Fruit fly (Drosophila melanogaster) whole organism, embryonic: Measurements from ENCODE around the gene Dic1.
A peak's percentile ranks its signal among the peaks of the same experiment; 100 is the strongest.

Experiments
- B-H2 ChIP-seq: fragments of 200-800 bp; sonication (Bioruptor generic); optimal IDR thresholded peaks from 2 replicates; lab custom pipeline; 2018; ENCODE audit warnings: missing biosample characterization, mild to moderate bottlenecking, missing genetic modification characterization
- Blimp-1 ChIP-seq: fragments of 200-800 bp; sonication (Bioruptor generic); optimal IDR thresholded peaks from 3 replicates; lab custom pipeline; 2018; ENCODE audit warnings: missing biosample characterization, missing genetic modification characterization, mild to moderate bottlenecking, moderate library complexity, missing genetic modification reagents
- CG10462 ChIP-seq: fragments of 200-800 bp; sonication (Bioruptor generic); optimal IDR thresholded peaks from 2 replicates; lab custom pipeline; 2016; ENCODE audit warnings: missing biosample characterization, missing genetic modification characterization
- CG11247 ChIP-seq: fragments of 200-800 bp; sonication (Bioruptor generic); IDR thresholded peaks from 2 replicates; pipeline ENCODE4 v1.3.6; 2022; ENCODE audit warnings: missing biosample characterization, missing genetic modification characterization
- CG12659 ChIP-seq: fragments of 200-800 bp; sonication (Bioruptor generic); optimal IDR thresholded peaks from 3 replicates; lab custom pipeline; 2017; ENCODE audit warnings: mild to moderate bottlenecking, missing biosample characterization, missing genetic modification reagents, missing genetic modification characterization
- CG13123 ChIP-seq: fragments of 200-800 bp; sonication (Bioruptor generic); optimal IDR thresholded peaks from 2 replicates; lab custom pipeline; 2016; ENCODE audit warnings: missing biosample characterization, missing genetic modification characterization
- CG17361 ChIP-seq: fragments of 200-800 bp; sonication (Bioruptor generic); IDR thresholded peaks from 3 replicates; pipeline ENCODE4 v1.3.6; 2022; ENCODE audit warnings: missing biosample characterization, missing genetic modification characterization
- CG18011 ChIP-seq: fragments of 200-800 bp; sonication (Bioruptor generic); optimal IDR thresholded peaks from 2 replicates; lab custom pipeline; 2017; ENCODE audit warnings: missing biosample characterization, missing genetic modification characterization, mild to moderate bottlenecking, moderate library complexity, missing genotype
- CG2889 ChIP-seq: fragments of 200-800 bp; sonication (Bioruptor generic); IDR thresholded peaks from 3 replicates; pipeline ENCODE4 v1.3.6; 2022; ENCODE audit warnings: missing biosample characterization, missing genetic modification characterization
- CG4328 ChIP-seq: fragments of 200-800 bp; sonication (Bioruptor generic); optimal IDR thresholded peaks from 3 replicates; lab custom pipeline; 2017; ENCODE audit warnings: missing biosample characterization, missing genetic modification reagents, missing genetic modification characterization
- CG5180 ChIP-seq: fragments of 200-800 bp; sonication (Bioruptor generic); optimal IDR thresholded peaks from 3 replicates; lab custom pipeline; 2017; ENCODE audit warnings: missing biosample characterization, missing genetic modification characterization, mild to moderate bottlenecking, moderate library complexity, missing genetic modification reagents
- CG7928 ChIP-seq: fragments of 200-800 bp; sonication (Bioruptor generic); optimal IDR thresholded peaks from 2 replicates; lab custom pipeline; 2017; ENCODE audit warnings: missing biosample characterization, mild to moderate bottlenecking, missing genetic modification characterization
- CG8359 ChIP-seq: fragments of 200-800 bp; sonication (Bioruptor generic); optimal IDR thresholded peaks from 2 replicates; lab custom pipeline; 2017; ENCODE audit warnings: missing biosample characterization, mild to moderate bottlenecking, missing genetic modification characterization, borderline replicate concordance
- CG9797 ChIP-seq: fragments of 200-800 bp; sonication (Bioruptor generic); optimal IDR thresholded peaks from 3 replicates; lab custom pipeline; 2018; ENCODE audit warnings: missing biosample characterization, mild to moderate bottlenecking, missing genetic modification characterization
- CkIIα-i1 ChIP-seq: fragments of 200-800 bp; sonication (Bioruptor generic); IDR thresholded peaks from 2 replicates; pipeline ENCODE4 v1.3.6; 2022; ENCODE audit warnings: missing biosample characterization, missing genetic modification characterization
- Fer3 ChIP-seq: fragments of 200-800 bp; sonication (Bioruptor generic); optimal IDR thresholded peaks from 2 replicates; lab custom pipeline; 2018; ENCODE audit warnings: missing biosample characterization, mild to moderate bottlenecking, missing genetic modification characterization, moderate library complexity
- Hr51 ChIP-seq, 2 experiments: fragments of 200-800 bp; sonication (Bioruptor generic); optimal IDR thresholded peaks; 2 replicates in 1 of 2; 3 replicates in 1 of 2; lab custom pipeline; 2016 to 2018; ENCODE audit warnings: missing biosample characterization in 2 of 2, missing genetic modification characterization in 2 of 2, mild to moderate bottlenecking in 1 of 2, moderate library complexity in 1 of 2
- Myb ChIP-seq: fragments of 200-800 bp; sonication (Bioruptor generic); optimal IDR thresholded peaks from 2 replicates; lab custom pipeline; 2016; ENCODE audit warnings: missing biosample characterization, missing genetic modification characterization
- NC2α ChIP-seq: fragments of 200-800 bp; sonication (Bioruptor generic); optimal IDR thresholded peaks from 2 replicates; lab custom pipeline; 2016; ENCODE audit warnings: missing biosample characterization, missing genetic modification characterization
- Nf-YB ChIP-seq: fragments of 200-800 bp; sonication (Bioruptor generic); optimal IDR thresholded peaks from 3 replicates; lab custom pipeline; 2019; ENCODE audit warnings: missing biosample characterization, mild to moderate bottlenecking, missing genetic modification characterization, moderate library complexity
- Stat92E ChIP-seq, 3 experiments: fragments of >200 bp in 2 of 3; fragments of 200-800 bp in 1 of 3; sonication (Bioruptor generic) in 1 of 3; optimal IDR thresholded peaks; 2 replicates each; lab custom pipeline; 2017 to 2019; ENCODE audit warnings: missing biosample characterization in 3 of 3, missing genetic modification characterization in 3 of 3, mild to moderate bottlenecking in 1 of 3, moderate library complexity in 1 of 3
- Taf1 ChIP-seq: fragments of 200-800 bp; sonication (Bioruptor generic); IDR thresholded peaks from 2 replicates; pipeline ENCODE4 v1.3.6; 2022; ENCODE audit warnings: missing biosample characterization, missing genetic modification characterization
- Vsx1 ChIP-seq: fragments of 200-800 bp; sonication (Bioruptor generic); optimal IDR thresholded peaks from 2 replicates; lab custom pipeline; 2017; ENCODE audit warnings: missing biosample characterization, mild to moderate bottlenecking, missing genetic modification characterization, missing genetic modification reagents
- ac ChIP-seq: fragments of 200-800 bp; sonication (Bioruptor generic); optimal IDR thresholded peaks from 3 replicates; lab custom pipeline; 2017; ENCODE audit warnings: missing biosample characterization, mild to moderate bottlenecking, missing genetic modification characterization
- al ChIP-seq: fragments of 200-800 bp; sonication (Bioruptor generic); IDR thresholded peaks from 2 replicates; pipeline ENCODE4 v1.3.6; 2022; ENCODE audit warnings: missing biosample characterization, missing genetic modification characterization
- ap ChIP-seq: fragments of 200-800 bp; sonication (Bioruptor generic); IDR thresholded peaks from 2 replicates; pipeline ENCODE4 v1.3.6; 2022; ENCODE audit warnings: missing biosample characterization, missing genetic modification characterization
- bbx ChIP-seq: fragments of 200-800 bp; sonication (Bioruptor generic); IDR thresholded peaks from 2 replicates; pipeline ENCODE4 v1.3.6; 2022; ENCODE audit warnings: missing biosample characterization, missing genetic modification characterization; ENCODE audit not compliant: partially characterized antibody
- bsh ChIP-seq, 2 experiments: fragments of 200-800 bp; sonication (Bioruptor generic); optimal IDR thresholded peaks; 2 replicates each; lab custom pipeline; 2017 to 2018; ENCODE audit warnings: mild to moderate bottlenecking in 2 of 2, missing biosample characterization in 2 of 2, missing genetic modification characterization in 2 of 2, moderate library complexity in 1 of 2
- cg ChIP-seq: fragments of 200-800 bp; sonication (Bioruptor generic); optimal IDR thresholded peaks from 3 replicates; lab custom pipeline; 2019; ENCODE audit warnings: missing biosample characterization, mild to moderate bottlenecking, missing genetic modification characterization, moderate library complexity
- chm ChIP-seq: fragments of 200-800 bp; sonication (Bioruptor generic); IDR thresholded peaks from 2 replicates; pipeline ENCODE4 v1.3.6; 2022; ENCODE audit warnings: missing biosample characterization, missing genetic modification characterization
- eyg ChIP-seq: fragments of 200-800 bp; sonication (Bioruptor generic); optimal IDR thresholded peaks from 3 replicates; lab custom pipeline; 2016; ENCODE audit warnings: missing biosample characterization, missing genetic modification characterization
- fru ChIP-seq: fragments of >200 bp; optimal IDR thresholded peaks from 2 replicates; lab custom pipeline; 2017
- lbe ChIP-seq: fragments of 200-800 bp; sonication (Bioruptor generic); optimal IDR thresholded peaks from 2 replicates; lab custom pipeline; 2016; ENCODE audit warnings: missing biosample characterization, mild to moderate bottlenecking, missing genetic modification characterization
- lov ChIP-seq, 2 experiments: fragments of 200-800 bp in 1 of 2; fragments of >200 bp in 1 of 2; sonication (Bioruptor generic) in 1 of 2; IDR thresholded peaks in 1 of 2; optimal IDR thresholded peaks in 1 of 2; 2 replicates in 1 of 2; 3 replicates in 1 of 2; pipeline versions ENCODE4 v1.3.6 to Lab custom; 2017 to 2022; ENCODE audit warnings: missing biosample characterization in 1 of 2, missing genetic modification characterization in 1 of 2
- nerfin-2 ChIP-seq: fragments of 200-800 bp; sonication (Bioruptor generic); IDR thresholded peaks from 2 replicates; pipeline ENCODE4 v1.3.6; 2022; ENCODE audit warnings: missing biosample characterization, missing genetic modification characterization; ENCODE audit not compliant: partially characterized antibody
- nmo ChIP-seq: fragments of 200-800 bp; sonication (Bioruptor generic); optimal IDR thresholded peaks from 2 replicates; lab custom pipeline; 2018; ENCODE audit warnings: missing biosample characterization, mild to moderate bottlenecking, missing genetic modification characterization, moderate library complexity
- pb ChIP-seq: fragments of 200-800 bp; sonication (Bioruptor generic); optimal IDR thresholded peaks from 3 replicates; lab custom pipeline; 2016; ENCODE audit warnings: missing biosample characterization, missing genetic modification characterization
- salm ChIP-seq: fragments of 200-800 bp; sonication (Bioruptor generic); optimal IDR thresholded peaks from 2 replicates; lab custom pipeline; 2018; ENCODE audit warnings: missing biosample characterization, mild to moderate bottlenecking, missing genetic modification characterization
- sc ChIP-seq, 3 experiments: fragments of >200 bp in 2 of 3; fragments of 200-800 bp in 1 of 3; sonication (Bioruptor generic) in 1 of 3; optimal IDR thresholded peaks; 2 replicates in 2 of 3; 3 replicates in 1 of 3; lab custom pipeline; 2017; ENCODE audit warnings: mild to moderate bottlenecking in 1 of 3, missing biosample characterization in 1 of 3, missing genetic modification characterization in 1 of 3, missing genetic modification reagents in 1 of 3
- seq ChIP-seq: fragments of 200-800 bp; sonication (Bioruptor generic); IDR thresholded peaks from 2 replicates; pipeline ENCODE4 v1.3.6; 2022; ENCODE audit warnings: missing biosample characterization, missing genetic modification characterization
- sr ChIP-seq: fragments of 200-800 bp; sonication (Bioruptor generic); IDR thresholded peaks from 3 replicates; pipeline ENCODE4 v1.3.6; 2022; ENCODE audit warnings: missing biosample characterization, missing genetic modification characterization
- stc ChIP-seq: fragments of 200-800 bp; sonication (Bioruptor generic); IDR thresholded peaks from 2 replicates; pipeline ENCODE4 v1.3.6; 2022; ENCODE audit warnings: missing biosample characterization, missing genetic modification characterization
- tna ChIP-seq: fragments of 200-800 bp; sonication (Bioruptor generic); IDR thresholded peaks from 2 replicates; pipeline ENCODE4 v1.3.6; 2022; ENCODE audit warnings: missing biosample characterization, missing genetic modification characterization; ENCODE audit not compliant: partially characterized antibody
- trh ChIP-seq: fragments of 200-800 bp; sonication (Bioruptor generic); optimal IDR thresholded peaks from 2 replicates; lab custom pipeline; 2016; ENCODE audit warnings: missing biosample characterization, missing genetic modification characterization
- wek ChIP-seq: fragments of 200-800 bp; sonication (Bioruptor generic); optimal IDR thresholded peaks from 3 replicates; lab custom pipeline; 2018; ENCODE audit warnings: missing biosample characterization, mild to moderate bottlenecking, missing genetic modification characterization, moderate library complexity
- wor ChIP-seq: fragments of 200-800 bp; sonication (Bioruptor generic); IDR thresholded peaks from 2 replicates; pipeline ENCODE4 v1.3.6; 2022; ENCODE audit warnings: missing biosample characterization, missing genetic modification characterization
- zfh2 ChIP-seq: fragments of 200-800 bp; sonication (Bioruptor generic); optimal IDR thresholded peaks from 2 replicates; lab custom pipeline; 2016; ENCODE audit warnings: missing biosample characterization, missing genetic modification characterization

Dic1 gene

dm6 chr3R:13381744-13382435 is 17.2 kb downstream of the Dic1 start, which contains the start of the genes mRpS21 and Droj2 (continued):
- peak; percentile 62 for TF ChIP-seq zfh2 (GFP tag; lab: Kevin White, UChicago)
- TF ChIP-seq fru = no peak
- peak; percentile 47; the same call in 1 of the 2 replicates for TF ChIP-seq al (GFP tag; lab: Robert Waterston, UW)
- TF ChIP-seq tna (GFP tag; lab: Robert Waterston, UW) = no peak
- TF ChIP-seq CG11247 (GFP tag; lab: Robert Waterston, UW) = 0 out of 2 replicates have a peak, but pooled peaks have one; percentile 28
- TF ChIP-seq CkIIα-i1 (GFP tag; lab: Robert Waterston, UW) = no peak
- TF ChIP-seq CG2889 (GFP tag; lab: Robert Waterston, UW) = no peak
- TF ChIP-seq B-H2 = no peak
- no peak for TF ChIP-seq seq (GFP tag; lab: Robert Waterston, UW)
- TF ChIP-seq bbx (GFP tag; lab: Robert Waterston, UW) = peak; percentile 20; the same call in 1 of the 2 replicates
- TF ChIP-seq wor (GFP tag; lab: Robert Waterston, UW) = no peak
- no peak for TF ChIP-seq stc (GFP tag; lab: Robert Waterston, UW)
- TF ChIP-seq CG9797 (GFP tag; lab: Kevin White, UChicago) = peak; percentile 97
- peak; percentile 83 for TF ChIP-seq nmo (GFP tag; lab: Kevin White, UChicago)
- peak; percentile 0 for TF ChIP-seq wek (GFP tag; lab: Kevin White, UChicago)
- no peak for TF ChIP-seq nerfin-2 (GFP tag; lab: Robert Waterston, UW)
- TF ChIP-seq CG5180 (GFP tag; lab: Kevin White, UChicago) = no peak
- TF ChIP-seq Vsx1 (GFP tag; lab: Kevin White, UChicago) = peak; percentile 45
- TF ChIP-seq Blimp-1 = no peak
- TF ChIP-seq sr (GFP tag; lab: Robert Waterston, UW) = 0 out of 3 replicates have a peak, but pooled peaks have one; percentile 19
- TF ChIP-seq eyg (GFP tag; lab: Kevin White, UChicago) = peak; percentile 7
- TF ChIP-seq cg (GFP tag; lab: Kevin White, UChicago) = no peak
- peak; percentile 42 to 51 for TF ChIP-seq Hr51 (GFP tag; optimal IDR thresholded peaks at IDR 0.05; lab: Kevin White, UChicago)
- TF ChIP-seq chm (GFP tag; lab: Robert Waterston, UW) = no peak
- TF ChIP-seq Myb (GFP tag; lab: Kevin White, UChicago) = peak; percentile 48
- no peak for TF ChIP-seq CG13123 (GFP tag; lab: Kevin White, UChicago)
- TF ChIP-seq lbe (GFP tag; lab: Kevin White, UChicago) = no peak
- no peak for TF ChIP-seq trh (GFP tag; lab: Kevin White, UChicago)
- peak in 1 of 3 experiments; percentile 63 for TF ChIP-seq Stat92E (GFP tag; optimal IDR thresholded peaks at IDR 0.05; lab: Kevin White, UChicago)
- TF ChIP-seq CG17361 = peak; percentile 77
- TF ChIP-seq Taf1 (GFP tag; lab: Robert Waterston, UW) = no peak
- TF ChIP-seq salm = peak; percentile 41
- peak; percentile 21 for TF ChIP-seq CG4328 (GFP tag; lab: Kevin White, UChicago)
- TF ChIP-seq ac = no peak
- TF ChIP-seq lov (optimal IDR thresholded peaks at IDR 0.05; lab: Kevin White, UChicago) = no peak
- TF ChIP-seq lov (GFP tag; IDR thresholded peaks at IDR 0.05; lab: Robert Waterston, UW) = no peak
- TF ChIP-seq CG7928 (GFP tag; lab: Kevin White, UChicago) = peak; percentile 89
- no peak for TF ChIP-seq pb (GFP tag; lab: Kevin White, UChicago)
- peak in 1 of 2 experiments; percentile 36 for TF ChIP-seq bsh (GFP tag; optimal IDR thresholded peaks at IDR 0.05; lab: Kevin White, UChicago)
- TF ChIP-seq CG10462 = no peak
- no peak for TF ChIP-seq CG18011 (GFP tag; lab: Kevin White, UChicago)
- TF ChIP-seq NC2α (GFP tag; lab: Kevin White, UChicago) = no peak
- TF ChIP-seq Nf-YB (GFP tag; lab: Kevin White, UChicago) = peak; percentile 7
- no peak for TF ChIP-seq ap (GFP tag; lab: Robert Waterston, UW)
- peak; percentile 47 for TF ChIP-seq Fer3 (tag; lab: Kevin White, UChicago)
- no peak for TF ChIP-seq sc (optimal IDR thresholded peaks at IDR 0.05; lab: Kevin White, UChicago)
- TF ChIP-seq sc (GFP tag; optimal IDR thresholded peaks at IDR 0.05; lab: Kevin White, UChicago) = no peak
- no peak for TF ChIP-seq CG8359 (GFP tag; lab: Kevin White, UChicago)
- peak; percentile 85 for TF ChIP-seq CG12659 (GFP tag; lab: Kevin White, UChicago)
